Fruit fly (Drosophila melanogaster) whole organism, adult: Measurements from ENCODE around the gene CG12948.

ENCODE experiments used
- Clk ChIP-seq: fragments of 200-800 bp; sonication (Bioruptor generic); optimal IDR thresholded peaks from 2 replicates; lab custom pipeline; 2017; ENCODE audit warnings: missing biosample characterization, missing genetic modification characterization
- bab1 ChIP-seq: fragments of 200-800 bp; sonication (Bioruptor generic); optimal IDR thresholded peaks from 3 replicates; lab custom pipeline; 2019; ENCODE audit warnings: missing biosample characterization, mild to moderate bottlenecking, missing genetic modification characterization, moderate library complexity
- kay ChIP-seq: fragments of 200-800 bp; sonication (Bioruptor generic); peaks from one replicate; lab custom pipeline; 2016; ENCODE audit warnings: missing biosample characterization, missing genetic modification characterization, borderline replicate concordance
- ovo ChIP-seq: fragments of 200-800 bp; sonication (Bioruptor generic); optimal IDR thresholded peaks from 2 replicates; lab custom pipeline; 2016; ENCODE audit warnings: missing biosample characterization, missing genetic modification characterization
- toe ChIP-seq: fragments of 200-800 bp; sonication (Bioruptor generic); optimal IDR thresholded peaks from 2 replicates; lab custom pipeline; 2016; ENCODE audit warnings: missing biosample characterization, missing genetic modification characterization

- no peak for TF ChIP-seq toe (GFP tag; lab: Kevin White, UChicago)
- TF ChIP-seq Clk, result no peak
- TF ChIP-seq ovo (GFP tag; lab: Kevin White, UChicago), result no peak
- no peak for TF ChIP-seq kay
- no peak for TF ChIP-seq bab1 (GFP tag; lab: Kevin White, UChicago)
Measured at dm6 chr3R:9710228-9710627, 37.3 kb downstream of the CG12948 start.
